Fruit fly (Drosophila melanogaster): Measurements from ENCODE around the gene CG4619.
A peak's percentile ranks its signal among the peaks of the same experiment; 100 is the strongest.

Gene CG4619

DNA sequence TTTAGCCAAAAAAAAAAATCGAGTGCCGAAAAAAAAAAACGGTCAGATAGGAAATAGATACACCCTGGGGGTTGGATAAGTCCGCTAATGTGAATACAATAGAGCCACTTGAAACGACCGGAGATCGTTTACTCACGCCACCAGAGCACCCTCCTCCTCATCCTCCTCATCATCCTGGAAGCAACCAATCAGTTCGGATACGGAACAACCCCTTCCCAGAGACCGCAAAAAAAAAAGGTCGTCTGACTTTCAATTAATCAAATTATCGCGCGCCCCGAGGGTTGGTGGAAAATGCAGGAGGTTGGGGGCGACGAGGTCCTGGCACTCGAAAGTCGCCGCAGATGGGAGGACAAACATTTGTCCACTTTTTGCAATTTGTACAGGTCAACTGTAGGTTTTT lies 34.0 kb downstream of the CG4619 start:
- TF ChIP-seq gl (tag; optimal IDR thresholded peaks at IDR 0.05), result no peak
- no peak for TF ChIP-seq CG4496 (GFP tag; IDR thresholded peaks at IDR 0.05)
- no peak for TF ChIP-seq rn (GFP tag; IDR thresholded peaks at IDR 0.05)
- TF ChIP-seq CG32121 (GFP tag; IDR thresholded peaks at IDR 0.05), result no peak
- TF ChIP-seq CG10348 (GFP tag; IDR thresholded peaks at IDR 0.05), result no peak
- TF ChIP-seq CG8301 (tag; optimal IDR thresholded peaks at IDR 0.05), result no peak
- no peak for TF ChIP-seq fd96Ca (GFP tag; IDR thresholded peaks at IDR 0.05)
- no peak for TF ChIP-seq CG9948 (tag; optimal IDR thresholded peaks at IDR 0.05)
- TF ChIP-seq CG17806 (tag; optimal IDR thresholded peaks at IDR 0.05), result no peak
- TF ChIP-seq Pif1B (GFP tag; optimal IDR thresholded peaks at IDR 0.05), result no peak
- TF ChIP-seq Ets98B (GFP tag; IDR thresholded peaks at IDR 0.05), result no peak
- no peak for TF ChIP-seq CG14655 (GFP tag; optimal IDR thresholded peaks at IDR 0.05)
- TF ChIP-seq CG13204 (GFP tag; optimal IDR thresholded peaks at IDR 0.05), result no peak
- no peak for TF ChIP-seq EcR (GFP tag; optimal IDR thresholded peaks at IDR 0.05)
- TF ChIP-seq CG15710 (tag; optimal IDR thresholded peaks at IDR 0.05), result no peak
- no peak for TF ChIP-seq Snoo (tag; optimal IDR thresholded peaks at IDR 0.05)
- TF ChIP-seq CG12605 (GFP tag; IDR thresholded peaks at IDR 0.05), result no peak
- TF ChIP-seq D1 (tag; optimal IDR thresholded peaks at IDR 0.05), result no peak
- no peak for TF ChIP-seq Pif1A (GFP tag; optimal IDR thresholded peaks at IDR 0.05)

DNA sequence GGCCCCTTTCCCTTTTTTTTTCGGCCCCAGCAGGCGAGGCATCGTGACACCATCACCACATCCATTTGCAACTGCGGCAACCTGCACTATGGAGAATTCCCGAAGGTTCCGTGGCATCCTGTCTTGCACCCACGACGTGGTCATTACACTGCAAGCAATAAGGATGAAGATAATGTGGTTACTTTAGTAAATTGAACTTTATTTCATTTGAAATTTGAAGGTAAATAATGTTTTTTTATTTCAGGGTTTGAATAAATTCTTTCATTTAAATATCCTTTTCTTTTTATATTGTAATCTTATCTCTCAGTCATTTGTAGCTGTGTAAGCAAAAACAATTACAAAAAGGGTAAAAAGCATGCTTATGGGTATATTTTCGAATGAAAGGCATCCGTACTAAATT lies 43.1 kb downstream of the CG4619 start:
- peak; percentile 7 for TF ChIP-seq gl (tag; optimal IDR thresholded peaks at IDR 0.05)
- peak; percentile 57 for TF ChIP-seq CG9948 (tag; optimal IDR thresholded peaks at IDR 0.05)
- no peak for TF ChIP-seq rn (GFP tag; IDR thresholded peaks at IDR 0.05)
- TF ChIP-seq Snoo (tag; optimal IDR thresholded peaks at IDR 0.05), result peak; percentile 44
- peak; percentile 4 for TF ChIP-seq Pif1B (GFP tag; optimal IDR thresholded peaks at IDR 0.05)
- no peak for TF ChIP-seq CG4496 (GFP tag; IDR thresholded peaks at IDR 0.05)
- no peak for TF ChIP-seq EcR (GFP tag; optimal IDR thresholded peaks at IDR 0.05)
- peak; percentile 38 for TF ChIP-seq CG14655 (GFP tag; optimal IDR thresholded peaks at IDR 0.05)
- TF ChIP-seq CG8301 (tag; optimal IDR thresholded peaks at IDR 0.05), result peak; percentile 5
- no peak for TF ChIP-seq CG34367 (tag; optimal IDR thresholded peaks at IDR 0.05)
- TF ChIP-seq CG15710 (tag; optimal IDR thresholded peaks at IDR 0.05), result peak; percentile 54
- peak; percentile 4 for TF ChIP-seq Pif1A (GFP tag; optimal IDR thresholded peaks at IDR 0.05)
- no peak for TF ChIP-seq CG32121 (GFP tag; IDR thresholded peaks at IDR 0.05)
- TF ChIP-seq CG12605 (GFP tag; IDR thresholded peaks at IDR 0.05), result no peak
- TF ChIP-seq CG8159 (tag; optimal IDR thresholded peaks at IDR 0.05), result peak; percentile 72
- TF ChIP-seq CG13204 (GFP tag; optimal IDR thresholded peaks at IDR 0.05), result no peak
- TF ChIP-seq fd96Ca (GFP tag; IDR thresholded peaks at IDR 0.05), result no peak
- no peak for TF ChIP-seq CG10348 (GFP tag; IDR thresholded peaks at IDR 0.05)
- TF ChIP-seq CG17806 (tag; optimal IDR thresholded peaks at IDR 0.05), result peak; percentile 72
- TF ChIP-seq Ets98B (GFP tag; IDR thresholded peaks at IDR 0.05), result no peak
- no peak for TF ChIP-seq D1 (tag; optimal IDR thresholded peaks at IDR 0.05)

DNA sequence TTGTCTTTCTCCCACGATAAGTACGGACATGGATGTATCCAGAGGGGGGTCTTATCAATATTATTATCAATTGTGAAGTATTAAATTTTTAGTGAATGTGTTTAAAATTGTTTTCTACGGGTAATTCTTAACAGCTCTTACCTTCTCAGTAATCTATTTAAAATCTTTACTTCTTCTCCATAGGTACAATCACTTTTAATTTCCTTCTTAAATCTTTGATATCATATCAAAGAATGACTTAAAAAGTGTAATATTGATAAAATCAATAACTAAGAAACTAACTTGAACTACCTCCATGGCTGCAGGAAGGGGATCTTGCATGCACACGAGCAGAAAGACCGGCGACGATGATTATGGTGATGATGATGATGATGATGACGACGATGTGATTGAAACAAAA lies 43.9 kb downstream of the CG4619 start:
- TF ChIP-seq CG13204 (GFP tag; optimal IDR thresholded peaks at IDR 0.05), result no peak
- no peak for TF ChIP-seq rn (GFP tag; IDR thresholded peaks at IDR 0.05)
- no peak for TF ChIP-seq EcR (GFP tag; optimal IDR thresholded peaks at IDR 0.05)
- no peak for TF ChIP-seq D1 (tag; optimal IDR thresholded peaks at IDR 0.05)
- TF ChIP-seq Snoo (tag; optimal IDR thresholded peaks at IDR 0.05), result peak; percentile 75
- peak; percentile 20 for TF ChIP-seq CG34367 (tag; optimal IDR thresholded peaks at IDR 0.05)
- TF ChIP-seq Pif1A (GFP tag; optimal IDR thresholded peaks at IDR 0.05), result peak; percentile 73
- peak; percentile 65 for TF ChIP-seq CG9948 (tag; optimal IDR thresholded peaks at IDR 0.05)
- peak; percentile 55 for TF ChIP-seq Pif1B (GFP tag; optimal IDR thresholded peaks at IDR 0.05)
- no peak for TF ChIP-seq CG10348 (GFP tag; IDR thresholded peaks at IDR 0.05)
- peak; percentile 29 for TF ChIP-seq CG14655 (GFP tag; optimal IDR thresholded peaks at IDR 0.05)
- TF ChIP-seq CG15710 (tag; optimal IDR thresholded peaks at IDR 0.05), result peak; percentile 64
- TF ChIP-seq CG4496 (GFP tag; IDR thresholded peaks at IDR 0.05), result no peak
- TF ChIP-seq gl (tag; optimal IDR thresholded peaks at IDR 0.05), result no peak
- peak; percentile 70 for TF ChIP-seq CG17806 (tag; optimal IDR thresholded peaks at IDR 0.05)
- no peak for TF ChIP-seq CG8301 (tag; optimal IDR thresholded peaks at IDR 0.05)
- TF ChIP-seq CG8159 (tag; optimal IDR thresholded peaks at IDR 0.05), result peak; percentile 81
- TF ChIP-seq CG32121 (GFP tag; IDR thresholded peaks at IDR 0.05), result no peak
- TF ChIP-seq Ets98B (GFP tag; IDR thresholded peaks at IDR 0.05), result no peak
- no peak for TF ChIP-seq fd96Ca (GFP tag; IDR thresholded peaks at IDR 0.05)
- no peak for TF ChIP-seq CG12605 (GFP tag; IDR thresholded peaks at IDR 0.05)

DNA sequence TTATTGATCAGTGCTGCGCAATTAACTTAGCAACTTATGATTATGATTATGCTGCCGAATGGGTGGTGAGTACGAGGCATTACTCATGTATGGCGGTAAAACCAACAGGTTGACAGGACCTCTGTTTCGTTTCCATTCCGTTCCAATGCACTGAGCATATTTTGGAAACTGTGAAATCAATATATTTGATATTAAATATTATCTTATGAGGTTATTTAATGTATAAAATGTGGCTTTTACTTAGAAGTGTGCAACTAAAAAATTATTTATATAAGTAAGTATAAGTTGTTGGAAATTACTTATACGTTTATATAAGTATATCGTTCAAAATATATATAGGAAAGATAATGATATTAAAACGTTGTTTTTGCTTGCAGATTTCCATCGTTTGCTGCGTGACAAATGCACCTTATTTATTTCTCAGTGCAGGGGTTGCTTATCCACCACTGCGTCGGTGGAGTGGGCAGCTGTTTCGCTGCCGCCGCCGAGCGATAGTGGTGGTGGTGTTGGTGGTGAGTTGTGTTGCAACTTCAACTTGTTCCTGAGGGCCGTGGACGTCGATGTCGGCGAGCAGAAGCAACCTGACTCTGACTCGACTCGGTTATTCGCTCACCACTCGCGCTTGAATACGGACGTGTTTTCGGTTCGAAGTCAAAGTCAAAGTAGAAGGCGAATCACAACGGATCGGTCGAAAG lies 45.6 kb downstream of the CG4619 start, which contains the start of gene bib:
Gene bib (plus strand): TSS at position 568 of the 695 bp plus-strand sequence.
- TF ChIP-seq CG13204 (GFP tag; optimal IDR thresholded peaks at IDR 0.05) (peak; percentile 82), gl (tag; optimal IDR thresholded peaks at IDR 0.05) (peak; percentile 68), CG34367 (tag; optimal IDR thresholded peaks at IDR 0.05) (peak; percentile 85), CG17806 (tag; optimal IDR thresholded peaks at IDR 0.05) (peak; percentile 90), fd96Ca (GFP tag; IDR thresholded peaks at IDR 0.05) (peak; percentile 51; the same call in 1 of the 3 replicates), CG4496 (GFP tag; IDR thresholded peaks at IDR 0.05) (peak; percentile 73; the same call in 1 of the 3 replicates), CG8159 (tag; optimal IDR thresholded peaks at IDR 0.05) (peak; percentile 95), CG32121 (GFP tag; IDR thresholded peaks at IDR 0.05) (peak; percentile 62), CG8301 (tag; optimal IDR thresholded peaks at IDR 0.05) (peak; percentile 84), D1 (tag; optimal IDR thresholded peaks at IDR 0.05) (peak; percentile 97), EcR (GFP tag; optimal IDR thresholded peaks at IDR 0.05) (peak; percentile 56), CG14655 (GFP tag; optimal IDR thresholded peaks at IDR 0.05) (peak; percentile 92), rn (GFP tag; IDR thresholded peaks at IDR 0.05) (no peak), Pif1A (GFP tag; optimal IDR thresholded peaks at IDR 0.05) (peak; percentile 80), CG12605 (GFP tag; IDR thresholded peaks at IDR 0.05) (0 out of 2 replicates have a peak, but pooled peaks have one; percentile 33), CG10348 (GFP tag; IDR thresholded peaks at IDR 0.05) (no peak), Ets98B (GFP tag; IDR thresholded peaks at IDR 0.05) (peak; percentile 51), Snoo (tag; optimal IDR thresholded peaks at IDR 0.05) (peak; percentile 82), Pif1B (GFP tag; optimal IDR thresholded peaks at IDR 0.05) (peak; percentile 90), CG15710 (tag; optimal IDR thresholded peaks at IDR 0.05) (peak; percentile 89), CG9948 (tag; optimal IDR thresholded peaks at IDR 0.05) (peak; percentile 96)

All from whole organism, pupa.